Worm (Caenorhabditis elegans) whole organism, young adult: ENCODE data around the gene tth-1.
A peak's percentile ranks its signal among the peaks of the same experiment; 100 is the strongest.

Experiments
- B0035.1 ChIP-seq: sonication (generic microtip); optimal IDR thresholded peaks from 2 replicates; lab custom pipeline; 2016; ENCODE audit warnings: missing genetic modification characterization, mild to moderate bottlenecking, missing compliant biosample characterization, missing genotype, missing genetic modification reagents
- C06A6.2 ChIP-seq: fragments of 200-800 bp; sonication (Bioruptor generic); conservative IDR thresholded peaks from 2 replicates; pipeline ENCODE4 v1.3.6; 2022; ENCODE audit warnings: missing genetic modification characterization, missing compliant biosample characterization
- C17E4.6 ChIP-seq: fragments of 200-800 bp; sonication (Bioruptor generic); IDR thresholded peaks from 2 replicates; pipeline ENCODE4 v1.3.6; 2022; ENCODE audit warnings: missing genetic modification reagents, missing genetic modification characterization, missing compliant biosample characterization
- D2030.7 ChIP-seq: fragments of 200-800 bp; sonication (Bioruptor generic); IDR thresholded peaks from 2 replicates; pipeline ENCODE4 v1.3.6; 2022; ENCODE audit warnings: missing genetic modification reagents, missing genetic modification characterization, missing compliant biosample characterization
- K12H6.12 ChIP-seq: fragments of 200-800 bp; sonication (Bioruptor generic); optimal IDR thresholded peaks from 2 replicates; lab custom pipeline; 2018; ENCODE audit warnings: mild to moderate bottlenecking, missing genetic modification characterization, missing compliant biosample characterization
- Y95B8A.8 ChIP-seq: fragments of 200-800 bp; sonication (Bioruptor generic); IDR thresholded peaks from 2 replicates; pipeline ENCODE4 v1.3.6; 2022; ENCODE audit warnings: missing genetic modification reagents, missing genetic modification characterization, missing compliant biosample characterization
- ZK185.1 ChIP-seq: sonication (generic microtip); optimal IDR thresholded peaks from 2 replicates; lab custom pipeline; 2016; ENCODE audit warnings: mild to moderate bottlenecking, missing genetic modification characterization, missing compliant biosample characterization; ENCODE audit not compliant: poor library complexity, severe bottlenecking
- atf-7 ChIP-seq: sonication (generic microtip); optimal IDR thresholded peaks from 2 replicates; lab custom pipeline; 2017; ENCODE audit warnings: mild to moderate bottlenecking, missing genetic modification characterization, missing compliant biosample characterization
- athp-1 ChIP-seq: sonication (generic microtip); optimal IDR thresholded peaks from 2 replicates; lab custom pipeline; 2017; ENCODE audit warnings: mild to moderate bottlenecking, missing genetic modification characterization, missing compliant biosample characterization
- attf-3 ChIP-seq: fragments of 200-800 bp; sonication (Bioruptor generic); conservative IDR thresholded peaks from 2 replicates; pipeline ENCODE4 v1.3.6; 2022; ENCODE audit warnings: missing genetic modification reagents, missing genetic modification characterization, missing compliant biosample characterization
- bed-1 ChIP-seq: fragments of 200-800 bp; sonication (Bioruptor generic); IDR thresholded peaks from 2 replicates; pipeline ENCODE4 v1.3.6; 2022; ENCODE audit warnings: missing genetic modification reagents, missing genetic modification characterization, missing compliant biosample characterization
- cebp-2 ChIP-seq: fragments of 200-800 bp; sonication (Bioruptor generic); IDR thresholded peaks from 2 replicates; pipeline ENCODE4 v1.3.6; 2022; ENCODE audit warnings: missing genetic modification characterization, missing compliant biosample characterization
- ceh-100 ChIP-seq: fragments of 200-800 bp; sonication (Bioruptor generic); IDR thresholded peaks from 2 replicates; pipeline ENCODE4 v1.3.6; 2022; ENCODE audit warnings: missing genetic modification reagents, missing genetic modification characterization, missing compliant biosample characterization
- ceh-27 ChIP-seq: fragments of 200-800 bp; sonication (Bioruptor generic); optimal IDR thresholded peaks from 2 replicates; lab custom pipeline; 2018; ENCODE audit warnings: mild to moderate bottlenecking, missing genetic modification characterization, moderate library complexity, missing compliant biosample characterization
- ceh-58 ChIP-seq: fragments of 200-800 bp; sonication (Bioruptor generic); IDR thresholded peaks from 2 replicates; pipeline ENCODE4 v1.3.6; 2022; ENCODE audit warnings: missing genetic modification characterization, missing compliant biosample characterization
- ceh-79 ChIP-seq: sonication (generic microtip); optimal IDR thresholded peaks from 2 replicates; lab custom pipeline; 2017; ENCODE audit warnings: mild to moderate bottlenecking, missing genetic modification characterization, missing compliant biosample characterization
- chd-7 ChIP-seq: sonication (generic microtip); optimal IDR thresholded peaks from 2 replicates; lab custom pipeline; 2016; ENCODE audit warnings: mild to moderate bottlenecking, missing genetic modification characterization, moderate library complexity, missing compliant biosample characterization
- dpff-1 ChIP-seq: sonication (generic microtip); optimal IDR thresholded peaks from 2 replicates; lab custom pipeline; 2017; ENCODE audit warnings: mild to moderate bottlenecking, missing genetic modification characterization, missing compliant biosample characterization
- dpl-1 ChIP-seq: fragments of 150-350 bp; optimal IDR thresholded peaks from 2 replicates; lab custom pipeline; 2014; ENCODE audit warnings: missing biosample characterization, missing genetic modification reagents, missing genetic modification characterization
- egl-18 ChIP-seq: fragments of 200-800 bp; sonication (Bioruptor generic); IDR thresholded peaks from 2 replicates; pipeline ENCODE4 v1.3.6; 2022; ENCODE audit warnings: missing genetic modification reagents, missing genetic modification characterization, missing compliant biosample characterization
- ets-4 ChIP-seq: fragments of 200-800 bp; sonication (Bioruptor generic); optimal IDR thresholded peaks from 2 replicates; lab custom pipeline; 2018; ENCODE audit warnings: mild to moderate bottlenecking, missing genetic modification characterization, missing compliant biosample characterization
- gei-17 ChIP-seq: fragments of 200-800 bp; sonication (Bioruptor generic); optimal IDR thresholded peaks from 2 replicates; lab custom pipeline; 2018; ENCODE audit warnings: mild to moderate bottlenecking, missing genetic modification characterization, missing compliant biosample characterization
- hrde-1 ChIP-seq: sonication (generic microtip); optimal IDR thresholded peaks from 2 replicates; lab custom pipeline; 2016; ENCODE audit warnings: missing genetic modification characterization, mild to moderate bottlenecking, missing compliant biosample characterization, moderate library complexity, missing genotype, missing genetic modification reagents, borderline replicate concordance
- lin-26 ChIP-seq: fragments of 200-800 bp; sonication (Bioruptor generic); IDR thresholded peaks from 2 replicates; pipeline ENCODE4 v1.3.6; 2022; ENCODE audit warnings: missing genetic modification reagents, missing genetic modification characterization, missing compliant biosample characterization
- lin-35 ChIP-seq, 3 experiments: fragments of 150-350 bp in 2 of 3; sonication (generic microtip) in 1 of 3; optimal IDR thresholded peaks; 2 replicates each; lab custom pipeline; 2014 to 2018; ENCODE audit warnings: missing biosample characterization in 3 of 3, missing genetic modification characterization in 3 of 3, missing genetic modification reagents in 3 of 3
- lin-54 ChIP-seq: fragments of 200-800 bp; sonication (Bioruptor generic); optimal IDR thresholded peaks from 2 replicates; lab custom pipeline; 2018; ENCODE audit warnings: mild to moderate bottlenecking, missing genetic modification characterization, missing compliant biosample characterization
- lir-1 ChIP-seq: fragments of 200-800 bp; sonication (Bioruptor generic); conservative IDR thresholded peaks from 2 replicates; pipeline ENCODE4 v1.3.6; 2022; ENCODE audit warnings: missing genetic modification reagents, missing genetic modification characterization, missing compliant biosample characterization
- madf-6 ChIP-seq: fragments of 200-800 bp; sonication (Bioruptor generic); IDR thresholded peaks from 2 replicates; pipeline ENCODE4 v1.3.6; 2022; ENCODE audit warnings: missing genetic modification reagents, missing genetic modification characterization, missing compliant biosample characterization
- madf-8 ChIP-seq: fragments of 200-800 bp; sonication (Bioruptor generic); conservative IDR thresholded peaks from 2 replicates; pipeline ENCODE4 v1.3.6; 2022; ENCODE audit warnings: missing genetic modification reagents, missing genetic modification characterization, missing compliant biosample characterization
- mel-28 ChIP-seq: sonication (generic microtip); optimal IDR thresholded peaks from 2 replicates; lab custom pipeline; 2016; ENCODE audit warnings: borderline replicate concordance, mild to moderate bottlenecking, missing genetic modification characterization, missing compliant biosample characterization
- mxl-1 ChIP-seq: sonication (generic microtip); optimal IDR thresholded peaks from 2 replicates; lab custom pipeline; 2016; ENCODE audit warnings: missing genetic modification characterization, missing compliant biosample characterization
- nfya-2 ChIP-seq: fragments of 200-800 bp; sonication (Bioruptor generic); IDR thresholded peaks from 2 replicates; pipeline ENCODE4 v1.3.6; 2022; ENCODE audit warnings: missing genetic modification reagents, missing genetic modification characterization, missing compliant biosample characterization
- nhr-179 ChIP-seq: sonication (generic microtip); optimal IDR thresholded peaks from 2 replicates; lab custom pipeline; 2016; ENCODE audit warnings: mild to moderate bottlenecking, missing genetic modification characterization, missing compliant biosample characterization
- nhr-90 ChIP-seq: sonication (generic microtip); optimal IDR thresholded peaks from 2 replicates; lab custom pipeline; 2016; ENCODE audit warnings: missing genotype, mild to moderate bottlenecking, missing genetic modification characterization, missing compliant biosample characterization
- pha-4 ChIP-seq: fragments of 150-350 bp; sonication (generic microtip); optimal IDR thresholded peaks from 2 replicates; lab custom pipeline; 2014; ENCODE audit warnings: missing biosample characterization, missing genetic modification reagents, missing genetic modification characterization
- sea-2 ChIP-seq: fragments of 200-800 bp; sonication (Bioruptor generic); IDR thresholded peaks from 2 replicates; pipeline ENCODE4 v1.3.6; 2022; ENCODE audit warnings: missing genetic modification characterization, missing compliant biosample characterization
- snpc-1.3 ChIP-seq: sonication (generic microtip); optimal IDR thresholded peaks from 2 replicates; lab custom pipeline; 2017; ENCODE audit warnings: missing genetic modification characterization, mild to moderate bottlenecking, missing compliant biosample characterization, antibody characterized with exemption, moderate library complexity, missing genotype, missing genetic modification reagents; ENCODE audit not compliant: insufficient read depth
- snpc-3.4 ChIP-seq: sonication (generic microtip); optimal IDR thresholded peaks from 2 replicates; lab custom pipeline; 2017; ENCODE audit warnings: missing genetic modification characterization, mild to moderate bottlenecking, missing compliant biosample characterization, antibody characterized with exemption, moderate library complexity, missing genotype, missing genetic modification reagents
- somi-1 ChIP-seq: fragments of 200-800 bp; sonication (Bioruptor generic); optimal IDR thresholded peaks from 2 replicates; lab custom pipeline; 2018; ENCODE audit warnings: mild to moderate bottlenecking, missing genetic modification characterization, missing compliant biosample characterization
- sptf-2 ChIP-seq: fragments of 200-800 bp; sonication (Bioruptor generic); optimal IDR thresholded peaks from 2 replicates; lab custom pipeline; 2018; ENCODE audit warnings: mild to moderate bottlenecking, missing genetic modification characterization, missing compliant biosample characterization
- tbx-9 ChIP-seq: sonication (generic microtip); optimal IDR thresholded peaks from 2 replicates; lab custom pipeline; 2016; ENCODE audit warnings: borderline replicate concordance, missing genetic modification characterization, inconsistent platforms, missing compliant biosample characterization
- tlf-1 ChIP-seq: fragments of 200-800 bp; sonication (Bioruptor generic); optimal IDR thresholded peaks from 2 replicates; lab custom pipeline; 2018; ENCODE audit warnings: mild to moderate bottlenecking, missing genetic modification characterization, missing compliant biosample characterization
- unc-130 ChIP-seq: sonication (generic microtip); optimal IDR thresholded peaks from 2 replicates; lab custom pipeline; 2016; ENCODE audit warnings: missing genetic modification reagents, missing genetic modification characterization, missing compliant biosample characterization
- xnd-1 ChIP-seq: sonication (generic microtip); optimal IDR thresholded peaks from 2 replicates; lab custom pipeline; 2016; ENCODE audit warnings: missing genotype, missing genetic modification reagents, missing genetic modification characterization, missing compliant biosample characterization
- ztf-18 ChIP-seq: sonication (generic microtip); optimal IDR thresholded peaks from 2 replicates; lab custom pipeline; 2016; ENCODE audit warnings: missing genotype, mild to moderate bottlenecking, missing genetic modification characterization, missing compliant biosample characterization
- ztf-22 ChIP-seq: fragments of 200-800 bp; sonication (Bioruptor generic); optimal IDR thresholded peaks from 2 replicates; lab custom pipeline; 2018; ENCODE audit warnings: mild to moderate bottlenecking, missing genetic modification characterization, moderate library complexity, missing compliant biosample characterization

tth-1 gene

DNA sequence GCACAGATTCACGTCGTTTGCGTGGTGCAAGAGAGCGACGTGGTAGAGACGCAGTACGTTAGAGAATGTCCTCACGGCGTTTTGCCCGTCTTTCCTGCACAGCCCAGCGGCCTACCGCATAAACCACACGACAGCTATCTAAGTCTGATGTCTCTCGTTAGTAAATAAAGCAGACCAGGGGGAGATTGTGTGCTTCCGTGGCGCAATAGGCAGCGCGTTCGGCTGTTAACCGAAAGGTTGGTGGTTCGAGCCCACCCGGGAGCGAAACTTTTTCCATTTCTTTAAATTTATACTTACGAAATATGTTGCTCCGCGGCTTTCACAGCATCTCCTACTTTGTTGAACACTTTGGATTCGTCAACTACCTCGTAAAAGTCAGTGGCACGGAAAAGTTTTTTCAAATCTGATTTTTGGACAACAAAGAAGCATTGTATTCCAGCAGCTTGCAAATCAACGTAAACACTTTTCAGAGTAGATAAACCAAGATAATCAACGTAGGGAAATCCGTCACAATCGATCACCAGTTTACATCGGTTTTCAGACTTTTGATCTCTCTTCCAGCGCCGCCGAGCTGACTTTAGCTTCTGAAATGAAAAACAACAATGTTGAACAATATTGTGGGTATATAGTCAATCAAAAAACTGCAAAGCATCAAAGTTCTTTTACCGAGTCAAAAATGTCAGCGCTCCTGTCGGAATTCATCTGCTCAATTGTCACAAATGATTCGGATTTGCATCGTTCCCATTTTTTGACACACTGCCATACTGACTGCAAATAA, 19.0 kb downstream of the tth-1 start:
- TF ChIP-seq madf-6 (GFP tag; lab: Robert Waterston, UW) (peak; percentile 59; the same call in 1 of the 2 replicates), K12H6.12 (tag; lab: Kevin White, UChicago) (peak; percentile 91), mel-28 (tag; lab: Kevin White, UChicago) (peak; percentile 74), atf-7 (tag; lab: Kevin White, UChicago) (peak; percentile 88), lir-1 (peak; percentile 82), attf-3 (GFP tag; lab: Robert Waterston, UW) (peak; percentile 70; the same call in 1 of the 2 replicates), xnd-1 (tag; lab: Kevin White, UChicago) (no peak), hrde-1 (peak; percentile 93), ZK185.1 (tag; lab: Kevin White, UChicago) (peak; percentile 90), tbx-9 (tag; lab: Kevin White, UChicago) (peak; percentile 81), ets-4 (GFP tag; lab: Kevin White, UChicago) (peak; percentile 86), gei-17 (peak; percentile 84), snpc-1.3 (peak; percentile 83), dpff-1 (peak; percentile 91), lin-35 (GFP tag; optimal IDR thresholded peaks at IDR 0.05; lab: Kevin White, UChicago) (peak in 1 of 3 experiments; percentile 35), Y95B8A.8 (GFP tag; lab: Robert Waterston, UW) (peak; percentile 52; the same call in 1 of the 2 replicates), ztf-22 (GFP tag; lab: Kevin White, UChicago) (peak; percentile 87), ceh-27 (peak; percentile 94), somi-1 (GFP tag; lab: Kevin White, UChicago) (peak; percentile 89), cebp-2 (GFP tag; lab: Robert Waterston, UW) (0 out of 2 replicates have a peak, but pooled peaks have one; percentile 71), sea-2 (peak; percentile 90), ztf-18 (tag; lab: Kevin White, UChicago) (peak; percentile 79), nhr-90 (tag; lab: Kevin White, UChicago) (peak; percentile 94), bed-1 (GFP tag; lab: Robert Waterston, UW) (no peak), B0035.1 (tag; lab: Kevin White, UChicago) (peak; percentile 86), tlf-1 (GFP tag; lab: Kevin White, UChicago) (peak; percentile 72), ceh-100 (GFP tag; lab: Robert Waterston, UW) (peak; percentile 61; the same call in 1 of the 2 replicates), athp-1 (tag; lab: Kevin White, UChicago) (no peak), madf-8 (GFP tag; lab: Robert Waterston, UW) (peak; percentile 46), mxl-1 (peak; percentile 94), snpc-3.4 (tag; lab: Kevin White, UChicago) (peak; percentile 76), ceh-79 (tag; lab: Kevin White, UChicago) (peak; percentile 98), unc-130 (GFP tag; lab: Kevin White, UChicago) (peak; percentile 51), ceh-58 (GFP tag; lab: Robert Waterston, UW) (0 out of 2 replicates have a peak, but pooled peaks have one; percentile 78), chd-7 (peak; percentile 95), C06A6.2 (peak; percentile 78; the same call in 1 of the 2 replicates), nfya-2 (GFP tag; lab: Robert Waterston, UW) (no peak), D2030.7 (GFP tag; lab: Robert Waterston, UW) (peak; percentile 80), lin-54 (GFP tag; lab: Kevin White, UChicago) (no peak), sptf-2 (GFP tag; lab: Kevin White, UChicago) (peak; percentile 57), lin-26 (GFP tag; lab: Robert Waterston, UW) (peak; percentile 98), pha-4 (tag; lab: Kevin White, UChicago) (no peak), dpl-1 (GFP tag; lab: Kevin White, UChicago) (no peak), egl-18 (no peak), nhr-179 (peak; percentile 84), C17E4.6 (GFP tag; lab: Robert Waterston, UW) (0 out of 2 replicates have a peak, but pooled peaks have one; percentile 44)
